Fruit fly (Drosophila melanogaster) whole organism, embryonic: ENCODE results near the gene SC35.

Experiments
- Aef1 ChIP-seq: fragments of 200-800 bp; sonication (Bioruptor generic); IDR thresholded peaks from 3 replicates; pipeline ENCODE4 v1.3.6; 2022; ENCODE audit warnings: missing biosample characterization, missing genetic modification characterization
- CG1024 ChIP-seq: fragments of 200-800 bp; sonication (Bioruptor generic); IDR thresholded peaks from 2 replicates; pipeline ENCODE4 v1.3.6; 2022; ENCODE audit warnings: missing biosample characterization, missing genetic modification characterization
- CG10654 ChIP-seq: fragments of 200-800 bp; sonication (Bioruptor generic); optimal IDR thresholded peaks from 2 replicates; lab custom pipeline; 2016; ENCODE audit warnings: missing biosample characterization, missing genetic modification characterization
- CG11247 ChIP-seq: fragments of 200-800 bp; sonication (Bioruptor generic); IDR thresholded peaks from 2 replicates; pipeline ENCODE4 v1.3.6; 2022; ENCODE audit warnings: missing biosample characterization, missing genetic modification characterization
- CG11695 ChIP-seq: fragments of 200-800 bp; sonication (Bioruptor generic); IDR thresholded peaks from 3 replicates; pipeline ENCODE4 v1.3.6; 2022; ENCODE audit warnings: missing biosample characterization, missing genetic modification characterization
- CG12744 ChIP-seq: fragments of 200-800 bp; sonication (Bioruptor generic); optimal IDR thresholded peaks from 2 replicates; lab custom pipeline; 2016; ENCODE audit warnings: missing biosample characterization, missing genetic modification characterization
- CG14050 ChIP-seq: fragments of 200-800 bp; sonication (Bioruptor generic); IDR thresholded peaks from 3 replicates; pipeline ENCODE4 v1.3.6; 2022; ENCODE audit warnings: missing biosample characterization, missing genetic modification characterization
- CG1647 ChIP-seq: fragments of 200-800 bp; sonication (Bioruptor generic); optimal IDR thresholded peaks from 3 replicates; lab custom pipeline; 2016; ENCODE audit warnings: missing biosample characterization, missing genetic modification characterization
- CG16779 ChIP-seq: fragments of 200-800 bp; sonication (Bioruptor generic); IDR thresholded peaks from 2 replicates; pipeline ENCODE4 v1.3.6; 2022; ENCODE audit warnings: missing biosample characterization, missing genetic modification characterization
- CG17328 ChIP-seq: fragments of 200-800 bp; sonication (Bioruptor generic); IDR thresholded peaks from 2 replicates; pipeline ENCODE4 v1.3.6; 2022; ENCODE audit warnings: missing biosample characterization, missing genetic modification characterization
- CG17912 ChIP-seq: fragments of 200-800 bp; sonication (Bioruptor generic); optimal IDR thresholded peaks from 2 replicates; lab custom pipeline; 2018; ENCODE audit warnings: missing biosample characterization, mild to moderate bottlenecking, missing genetic modification characterization
- CG2202 ChIP-seq: fragments of 200-800 bp; sonication (Bioruptor generic); optimal IDR thresholded peaks from 2 replicates; lab custom pipeline; 2018; ENCODE audit warnings: missing biosample characterization, mild to moderate bottlenecking, missing genetic modification characterization
- CG3163 ChIP-seq: fragments of 200-800 bp; sonication (Bioruptor generic); optimal IDR thresholded peaks from 3 replicates; lab custom pipeline; 2016; ENCODE audit warnings: missing biosample characterization, missing genetic modification characterization
- CG6813 ChIP-seq: fragments of 200-800 bp; sonication (Bioruptor generic); optimal IDR thresholded peaks from 2 replicates; lab custom pipeline; 2017; ENCODE audit warnings: missing biosample characterization, missing genetic modification characterization, mild to moderate bottlenecking, moderate library complexity, missing genetic modification reagents
- CG7372 ChIP-seq: fragments of 200-800 bp; sonication (Bioruptor generic); IDR thresholded peaks from 2 replicates; pipeline ENCODE4 v1.3.6; 2022; ENCODE audit warnings: missing biosample characterization, missing genetic modification characterization
- CG7987 ChIP-seq: fragments of 200-800 bp; sonication (Bioruptor generic); optimal IDR thresholded peaks from 2 replicates; lab custom pipeline; 2018; ENCODE audit warnings: missing biosample characterization, mild to moderate bottlenecking, missing genetic modification characterization, moderate library complexity
- CG9215 ChIP-seq: fragments of 200-800 bp; sonication (Bioruptor generic); IDR thresholded peaks from 2 replicates; pipeline ENCODE4 v1.3.6; 2022; ENCODE audit warnings: missing biosample characterization, missing genetic modification characterization
- CHES-1-like ChIP-seq: fragments of 200-800 bp; sonication (Bioruptor generic); optimal IDR thresholded peaks from 2 replicates; lab custom pipeline; 2016; ENCODE audit warnings: missing biosample characterization, missing genetic modification characterization
- Dfd ChIP-seq, 2 experiments: fragments of >200 bp; optimal IDR thresholded peaks; 2 replicates each; lab custom pipeline; 2017; ENCODE audit warnings: missing biosample characterization in 2 of 2, missing genetic modification characterization in 2 of 2
- Elba2 ChIP-seq: fragments of 200-800 bp; sonication (Bioruptor generic); optimal IDR thresholded peaks from 3 replicates; lab custom pipeline; 2016; ENCODE audit warnings: missing biosample characterization, missing genetic modification characterization
- Fer2 ChIP-seq: fragments of 200-800 bp; sonication (Bioruptor generic); optimal IDR thresholded peaks from 2 replicates; lab custom pipeline; 2018; ENCODE audit warnings: missing biosample characterization, mild to moderate bottlenecking, missing genetic modification characterization, moderate library complexity
- Gug ChIP-seq: fragments of 200-800 bp; sonication (Bioruptor generic); IDR thresholded peaks from 4 replicates; pipeline ENCODE4 v1.3.6; 2022; ENCODE audit warnings: missing biosample characterization, missing genetic modification characterization
- Max ChIP-seq: fragments of 200-800 bp; sonication (Bioruptor generic); optimal IDR thresholded peaks from 2 replicates; lab custom pipeline; 2016; ENCODE audit warnings: missing biosample characterization, mild to moderate bottlenecking, missing genetic modification characterization
- Mes4 ChIP-seq: fragments of 200-800 bp; sonication (Bioruptor generic); optimal IDR thresholded peaks from 2 replicates; lab custom pipeline; 2016; ENCODE audit warnings: missing biosample characterization, missing genetic modification characterization
- Optix ChIP-seq: fragments of 200-800 bp; sonication (Bioruptor generic); IDR thresholded peaks from 3 replicates; pipeline ENCODE4 v1.3.6; 2022; ENCODE audit warnings: missing biosample characterization, missing genetic modification characterization
- PHDP ChIP-seq: fragments of 200-800 bp; sonication (Bioruptor generic); optimal IDR thresholded peaks from 3 replicates; lab custom pipeline; 2018; ENCODE audit warnings: missing biosample characterization, mild to moderate bottlenecking, missing genetic modification characterization, moderate library complexity
- Ravus ChIP-seq: fragments of 200-800 bp; sonication (Bioruptor generic); IDR thresholded peaks from 2 replicates; pipeline ENCODE4 v1.3.6; 2022; ENCODE audit warnings: missing biosample characterization, missing genetic modification characterization
- Trl ChIP-seq, 3 experiments: fragments of >200 bp in 2 of 3; fragments of 200-800 bp in 1 of 3; sonication (Bioruptor generic) in 1 of 3; optimal IDR thresholded peaks; 2 replicates in 1 of 3; 3 replicates in 2 of 3; lab custom pipeline; 2016 to 2017; ENCODE audit warnings: missing biosample characterization in 1 of 3, missing genetic modification characterization in 1 of 3
- Xrp1 ChIP-seq: fragments of 200-800 bp; sonication (Bioruptor generic); IDR thresholded peaks from 2 replicates; pipeline ENCODE4 v1.3.6; 2022; ENCODE audit warnings: missing biosample characterization, missing genetic modification characterization
- amos ChIP-seq: fragments of 200-800 bp; sonication (Bioruptor generic); IDR thresholded peaks from 2 replicates; pipeline ENCODE4 v1.3.6; 2022; ENCODE audit warnings: missing biosample characterization, missing genetic modification characterization; ENCODE audit not compliant: partially characterized antibody
- ato ChIP-seq: fragments of 200-800 bp; sonication (Bioruptor generic); IDR thresholded peaks from 2 replicates; pipeline ENCODE4 v1.3.6; 2022; ENCODE audit warnings: missing biosample characterization, missing genetic modification characterization; ENCODE audit not compliant: partially characterized antibody
- btn ChIP-seq: fragments of 200-800 bp; sonication (Bioruptor generic); optimal IDR thresholded peaks from 2 replicates; lab custom pipeline; 2016; ENCODE audit warnings: missing biosample characterization, missing genetic modification characterization
- corto ChIP-seq: fragments of 200-800 bp; sonication (Bioruptor generic); optimal IDR thresholded peaks from 2 replicates; lab custom pipeline; 2016; ENCODE audit warnings: missing biosample characterization, mild to moderate bottlenecking, missing genetic modification characterization, moderate library complexity
- dm ChIP-seq: fragments of 200-800 bp; sonication (Bioruptor generic); optimal IDR thresholded peaks from 3 replicates; lab custom pipeline; 2016; ENCODE audit warnings: missing biosample characterization, missing genetic modification characterization
- grn ChIP-seq: fragments of 200-800 bp; sonication (Bioruptor generic); optimal IDR thresholded peaks from 3 replicates; lab custom pipeline; 2017; ENCODE audit warnings: missing biosample characterization, missing genetic modification characterization
- hbn ChIP-seq: fragments of 200-800 bp; sonication (Bioruptor generic); IDR thresholded peaks from 2 replicates; pipeline ENCODE4 v1.3.6; 2022; ENCODE audit warnings: missing biosample characterization, missing genetic modification characterization; ENCODE audit not compliant: partially characterized antibody
- ind ChIP-seq: fragments of 200-800 bp; sonication (Bioruptor generic); optimal IDR thresholded peaks from 3 replicates; lab custom pipeline; 2016; ENCODE audit warnings: missing biosample characterization, missing genetic modification characterization
- jumu ChIP-seq: fragments of 200-800 bp; sonication (Bioruptor generic); optimal IDR thresholded peaks from 3 replicates; lab custom pipeline; 2016; ENCODE audit warnings: missing biosample characterization, missing genetic modification characterization
- kah ChIP-seq: fragments of 200-800 bp; sonication (Bioruptor generic); optimal IDR thresholded peaks from 2 replicates; lab custom pipeline; 2018; ENCODE audit warnings: missing biosample characterization, mild to moderate bottlenecking, missing genetic modification characterization
- kay ChIP-seq: fragments of 200-800 bp; sonication (Bioruptor generic); optimal IDR thresholded peaks from 2 replicates; lab custom pipeline; 2016; ENCODE audit warnings: missing biosample characterization, missing genetic modification characterization
- lab ChIP-seq: fragments of 200-800 bp; sonication (Bioruptor generic); optimal IDR thresholded peaks from 3 replicates; lab custom pipeline; 2017; ENCODE audit warnings: missing biosample characterization, missing genetic modification characterization, mild to moderate bottlenecking, moderate library complexity, missing genetic modification reagents
- lilli ChIP-seq: fragments of 200-800 bp; sonication (Bioruptor generic); optimal IDR thresholded peaks from 3 replicates; lab custom pipeline; 2016; ENCODE audit warnings: missing biosample characterization, missing genetic modification characterization
- sna ChIP-seq: fragments of 200-800 bp; sonication (Bioruptor generic); IDR thresholded peaks from 2 replicates; pipeline ENCODE4 v1.3.6; 2022; ENCODE audit warnings: missing biosample characterization, missing genetic modification characterization; ENCODE audit not compliant: partially characterized antibody
- so ChIP-seq: fragments of 200-800 bp; sonication (Bioruptor generic); IDR thresholded peaks from 3 replicates; pipeline ENCODE4 v1.3.6; 2022; ENCODE audit warnings: missing biosample characterization, missing genetic modification characterization
- tgo ChIP-seq: fragments of 200-800 bp; sonication (Bioruptor generic); IDR thresholded peaks from 3 replicates; pipeline ENCODE4 v1.3.6; 2022; ENCODE audit warnings: missing biosample characterization, missing genetic modification characterization
- trem ChIP-seq: fragments of 200-800 bp; optimal IDR thresholded peaks from 3 replicates; lab custom pipeline; 2019; ENCODE audit warnings: missing biosample characterization, mild to moderate bottlenecking, missing genetic modification characterization, moderate library complexity
- unpg ChIP-seq: fragments of 200-800 bp; sonication (Bioruptor generic); optimal IDR thresholded peaks from 3 replicates; lab custom pipeline; 2018; ENCODE audit warnings: missing biosample characterization, mild to moderate bottlenecking, missing genetic modification characterization, moderate library complexity
- vvl ChIP-seq: fragments of 200-800 bp; sonication (Bioruptor generic); IDR thresholded peaks from 2 replicates; pipeline ENCODE4 v1.3.6; 2022; ENCODE audit warnings: missing biosample characterization, missing genetic modification characterization

SC35 gene

dm6 chr2L:12433712-12434534 is 542 bp downstream of the SC35 start, which contains the start of gene eRF3 (continued):
- TF ChIP-seq CG14050 (GFP tag; lab: Robert Waterston, UW) (no peak; the same call in 2 of the 3 replicates), CG7987 (peak; percentile 8), CG9215 (GFP tag; lab: Robert Waterston, UW) (peak; percentile 80), CG2202 (tag; lab: Kevin White, UChicago) (peak; percentile 31), CG11247 (GFP tag; lab: Robert Waterston, UW) (peak; percentile 60), CG6813 (no peak), CG11695 (peak; percentile 62; the same call in 2 of the 3 replicates), amos (GFP tag; lab: Robert Waterston, UW) (peak; percentile 48), CG3163 (GFP tag; lab: Kevin White, UChicago) (no peak), Gug (GFP tag; lab: Robert Waterston, UW) (peak; percentile 66; the same call in 3 of the 4 replicates), jumu (GFP tag; lab: Kevin White, UChicago) (no peak), CHES-1-like (GFP tag; lab: Kevin White, UChicago) (no peak), hbn (GFP tag; lab: Robert Waterston, UW) (no peak), Xrp1 (GFP tag; lab: Robert Waterston, UW) (peak; percentile 78; the same call in 1 of the 2 replicates), unpg (GFP tag; lab: Kevin White, UChicago) (peak; percentile 76), Fer2 (tag; lab: Kevin White, UChicago) (peak; percentile 68), Dfd (GFP tag; optimal IDR thresholded peaks at IDR 0.05; lab: Kevin White, UChicago) (no peak), Ravus (GFP tag; lab: Robert Waterston, UW) (peak; percentile 27), lilli (GFP tag; lab: Kevin White, UChicago) (peak; percentile 62), CG7372 (GFP tag; lab: Robert Waterston, UW) (peak; percentile 54; the same call in 1 of the 2 replicates), sna (GFP tag; lab: Robert Waterston, UW) (peak; percentile 30; the same call in 1 of the 2 replicates), Max (peak; percentile 48), Aef1 (GFP tag; lab: Robert Waterston, UW) (peak; percentile 67), CG1024 (peak; percentile 50), Mes4 (no peak), CG16779 (GFP tag; lab: Robert Waterston, UW) (0 out of 2 replicates have a peak, but pooled peaks have one; percentile 16), ato (no peak), CG10654 (GFP tag; lab: Kevin White, UChicago) (peak; percentile 77), lab (GFP tag; lab: Kevin White, UChicago) (peak; percentile 64), PHDP (tag; lab: Kevin White, UChicago) (peak; percentile 78), ind (GFP tag; lab: Kevin White, UChicago) (peak; percentile 77), tgo (GFP tag; lab: Robert Waterston, UW) (peak; percentile 85), CG17912 (GFP tag; lab: Kevin White, UChicago) (no peak), corto (GFP tag; lab: Kevin White, UChicago) (no peak), Trl (optimal IDR thresholded peaks at IDR 0.05; lab: Kevin White, UChicago) (no peak), Trl (GFP tag; optimal IDR thresholded peaks at IDR 0.05; lab: Kevin White, UChicago) (no peak), so (GFP tag; lab: Robert Waterston, UW) (0 out of 3 replicates have a peak, but pooled peaks have one; percentile 36), dm (peak; percentile 81), CG1647 (GFP tag; lab: Kevin White, UChicago) (no peak), Optix (GFP tag; lab: Robert Waterston, UW) (peak; percentile 59; the same call in 2 of the 3 replicates), btn (GFP tag; lab: Kevin White, UChicago) (no peak), grn (no peak), trem (peak; percentile 67), CG12744 (no peak), kah (GFP tag; lab: Kevin White, UChicago) (no peak), Elba2 (peak; percentile 27), kay (GFP tag; lab: Kevin White, UChicago) (peak; percentile 41), CG17328 (peak; percentile 69; the same call in 1 of the 2 replicates), vvl (GFP tag; lab: Robert Waterston, UW) (peak; percentile 83)
